Worm (Caenorhabditis elegans): ENCODE data around the gene hipr-1.
A peak's percentile ranks its signal among the peaks of the same experiment; 100 is the strongest.

Gene hipr-1

ce11 chrIII:8719769-8720252 is at the start of gene hipr-1:
Gene hipr-1 (plus strand): TSS chrIII:8720202.
- TF ChIP-seq ztf-11 (tag; optimal IDR thresholded peaks at IDR 0.05), result no peak
- no peak for TF ChIP-seq ztf-1 (GFP tag; conservative IDR thresholded peaks at IDR 0.05)
- TF ChIP-seq aly-2 (tag; optimal IDR thresholded peaks at IDR 0.05), result no peak
- TF ChIP-seq unc-55 (GFP tag; optimal IDR thresholded peaks at IDR 0.05), result peak; percentile 12
- TF ChIP-seq F13H6.1 (tag; optimal IDR thresholded peaks at IDR 0.05), result no peak
- TF ChIP-seq blmp-1 (tag; optimal IDR thresholded peaks at IDR 0.05; ENCODE audit: insufficient read depth), result no peak
- no peak for TF ChIP-seq sma-3 (GFP tag; optimal IDR thresholded peaks at IDR 0.05)
- no peak for TF ChIP-seq sma-9 (GFP tag; optimal IDR thresholded peaks at IDR 0.05)
- TF ChIP-seq sma-9 (tag; optimal IDR thresholded peaks at IDR 0.05), result no peak
- no peak for TF ChIP-seq nhr-237 (tag; optimal IDR thresholded peaks at IDR 0.05)
- no peak for TF ChIP-seq nhr-6 (tag; optimal IDR thresholded peaks at IDR 0.05)
- no peak for TF ChIP-seq lin-11 (tag; optimal IDR thresholded peaks at IDR 0.05)
- TF ChIP-seq ceh-82 (tag; optimal IDR thresholded peaks at IDR 0.05), result no peak
- no peak for TF ChIP-seq gmeb-1 (tag; optimal IDR thresholded peaks at IDR 0.05)
- peak; percentile 9 for TF ChIP-seq fos-1 (tag; optimal IDR thresholded peaks at IDR 0.05)

DNA sequence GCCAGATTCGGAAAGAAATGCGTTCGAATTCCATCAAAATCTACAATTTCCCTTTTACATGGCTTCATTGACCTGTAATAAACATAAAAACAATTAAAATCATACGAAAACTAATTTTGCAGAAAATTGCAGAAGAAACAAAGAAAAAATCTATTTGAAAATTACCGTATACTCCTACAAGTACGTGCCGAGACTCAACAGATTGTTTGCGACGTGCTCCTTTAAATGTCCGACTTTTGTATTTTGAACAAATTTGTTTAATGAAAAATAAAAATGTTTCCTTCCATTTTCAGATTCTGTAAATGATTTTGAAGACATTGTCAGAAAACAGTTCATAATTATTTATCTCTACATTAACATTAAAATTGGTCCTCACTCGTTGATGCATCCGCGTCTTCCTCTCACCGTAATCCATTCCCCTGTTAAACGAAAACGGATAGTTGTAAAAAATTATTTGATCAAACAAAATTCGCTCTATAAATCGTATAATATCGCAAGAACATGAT is 45.0 kb upstream of the hipr-1 start, which contains the start of gene pgl-2:
TSS of gene pgl-2 (minus strand) at position 456 of the 506 bp plus-strand sequence.
- peak in 1 of 2 experiments; percentile 2 for TF ChIP-seq lsy-2 (tag; optimal IDR thresholded peaks at IDR 0.05)
- no peak for TF ChIP-seq dmd-4 (tag; optimal IDR thresholded peaks at IDR 0.05)
- TF ChIP-seq egl-27 (tag; optimal IDR thresholded peaks at IDR 0.05), result no peak
- TF ChIP-seq sma-9 (GFP tag; optimal IDR thresholded peaks at IDR 0.05), result no peak
- no peak for TF ChIP-seq sma-9 (tag; optimal IDR thresholded peaks at IDR 0.05)
- no peak for TF ChIP-seq nhr-6 (tag; optimal IDR thresholded peaks at IDR 0.05)

DNA sequence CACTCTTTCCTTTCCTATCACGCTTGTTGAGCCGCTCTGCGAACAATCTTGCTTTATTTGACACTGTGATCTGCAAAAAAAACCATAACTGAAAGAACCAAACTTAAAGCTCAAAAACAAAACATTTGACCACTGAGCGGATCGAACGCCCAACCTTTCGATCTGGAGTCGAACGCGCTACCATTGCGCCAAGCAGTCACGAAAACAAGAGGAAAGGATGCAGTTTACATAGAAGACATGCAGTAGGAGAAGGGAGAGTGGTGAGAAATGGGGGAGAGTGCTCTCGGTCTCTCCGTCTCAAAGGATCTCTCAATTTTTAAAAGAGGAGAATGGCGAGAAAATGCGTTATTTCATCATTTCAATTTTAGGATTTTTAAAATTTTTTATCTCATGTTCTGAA is 41.6 kb upstream of the hipr-1 start:
- TF ChIP-seq R02D3.7 (tag; optimal IDR thresholded peaks at IDR 0.05) (no peak), mbf-1 (tag; optimal IDR thresholded peaks at IDR 0.05) (no peak), zag-1 (tag; optimal IDR thresholded peaks at IDR 0.05) (peak; percentile 68), dmd-4 (tag; optimal IDR thresholded peaks at IDR 0.05) (no peak), fos-1 (tag; optimal IDR thresholded peaks at IDR 0.05) (peak; percentile 43), ceh-16 (tag; optimal IDR thresholded peaks at IDR 0.05) (no peak), ceh-82 (tag; optimal IDR thresholded peaks at IDR 0.05) (no peak), skn-1 (tag; optimal IDR thresholded peaks at IDR 0.05) (no peak), mab-5 (tag; optimal IDR thresholded peaks at IDR 0.05) (no peak), blmp-1 (tag; optimal IDR thresholded peaks at IDR 0.05; ENCODE audit: insufficient read depth) (no peak), snpc-4 (tag; optimal IDR thresholded peaks at IDR 0.05) (no peak), nhr-77 (tag; optimal IDR thresholded peaks at IDR 0.05) (no peak), F13H6.1 (tag; optimal IDR thresholded peaks at IDR 0.05) (peak; percentile 53), nhr-12 (tag; optimal IDR thresholded peaks at IDR 0.05) (no peak), nhr-129 (tag; optimal IDR thresholded peaks at IDR 0.05) (peak; percentile 91), unc-62 (GFP tag; optimal IDR thresholded peaks at IDR 0.05) (no peak), lsy-2 (tag; optimal IDR thresholded peaks at IDR 0.05) (peak; percentile 58 to 74), nhr-6 (tag; optimal IDR thresholded peaks at IDR 0.05) (no peak), ztf-1 (GFP tag; conservative IDR thresholded peaks at IDR 0.05) (no peak), crh-2 (tag; optimal IDR thresholded peaks at IDR 0.05) (peak; percentile 57), lin-13 (GFP tag; optimal IDR thresholded peaks at IDR 0.05) (peak; percentile 60), elt-1 (tag; optimal IDR thresholded peaks at IDR 0.05) (no peak), nhr-25 (tag; optimal IDR thresholded peaks at IDR 0.05) (peak; percentile 44), aly-2 (tag; optimal IDR thresholded peaks at IDR 0.05) (no peak), nhr-237 (tag; optimal IDR thresholded peaks at IDR 0.05) (no peak), ZK546.5 (tag; optimal IDR thresholded peaks at IDR 0.05) (no peak), C34F6.9 (tag; optimal IDR thresholded peaks at IDR 0.05) (peak; percentile 64), nhr-21 (tag; optimal IDR thresholded peaks at IDR 0.05) (peak; percentile 64), nhr-10 (tag; optimal IDR thresholded peaks at IDR 0.05) (no peak), alr-1 (tag; optimal IDR thresholded peaks at IDR 0.05) (no peak), sma-9 (GFP tag; optimal IDR thresholded peaks at IDR 0.05) (peak; percentile 79), sma-9 (tag; optimal IDR thresholded peaks at IDR 0.05) (no peak), egl-27 (tag; optimal IDR thresholded peaks at IDR 0.05) (peak; percentile 54), nhr-23 (tag; optimal IDR thresholded peaks at IDR 0.05) (no peak), ama-1 (optimal IDR thresholded peaks at IDR 0.05) (no peak), gmeb-1 (tag; optimal IDR thresholded peaks at IDR 0.05) (peak; percentile 58), ztf-4 (tag; optimal IDR thresholded peaks at IDR 0.05) (no peak), mdl-1 (tag; optimal IDR thresholded peaks at IDR 0.05) (no peak), ztf-11 (tag; optimal IDR thresholded peaks at IDR 0.05) (no peak), lin-39 (tag; optimal IDR thresholded peaks at IDR 0.05) (no peak), elt-3 (tag; optimal IDR thresholded peaks at IDR 0.05) (no peak), sem-4 (tag; optimal IDR thresholded peaks at IDR 0.05) (peak; percentile 34), nhr-11 (tag; optimal IDR thresholded peaks at IDR 0.05) (no peak), unc-39 (tag; optimal IDR thresholded peaks at IDR 0.05) (no peak), sma-3 (GFP tag; optimal IDR thresholded peaks at IDR 0.05) (peak; percentile 62), Y55F3AM.14 (GFP tag; optimal IDR thresholded peaks at IDR 0.05) (peak; percentile 68), lin-11 (tag; optimal IDR thresholded peaks at IDR 0.05) (peak; percentile 32)
